Fruit fly (Drosophila melanogaster) whole organism, adult: Measurements from ENCODE around the gene Nmdmc.

Experiments used
- CG11617 ChIP-seq: fragments of 200-800 bp; sonication (Bioruptor generic); optimal IDR thresholded peaks from 2 replicates; lab custom pipeline; 2017; ENCODE audit warnings: mild to moderate bottlenecking, missing biosample characterization, missing genetic modification reagents, missing genetic modification characterization
- CG12768 ChIP-seq: fragments of 200-800 bp; sonication (Bioruptor generic); optimal IDR thresholded peaks from 2 replicates; lab custom pipeline; 2017; ENCODE audit warnings: missing biosample characterization, missing genetic modification characterization, mild to moderate bottlenecking, moderate library complexity, missing genetic modification reagents
- CG14711 ChIP-seq: fragments of 200-800 bp; sonication (Bioruptor generic); optimal IDR thresholded peaks from 2 replicates; lab custom pipeline; 2018; ENCODE audit warnings: missing biosample characterization, mild to moderate bottlenecking, missing genetic modification characterization, moderate library complexity
- CG1620 ChIP-seq: fragments of 200-800 bp; sonication (Bioruptor generic); optimal IDR thresholded peaks from 2 replicates; lab custom pipeline; 2016; ENCODE audit warnings: missing biosample characterization, missing genetic modification characterization
- CG33017 ChIP-seq: fragments of 200-800 bp; sonication (Bioruptor generic); optimal IDR thresholded peaks from 2 replicates; lab custom pipeline; 2018; ENCODE audit warnings: missing biosample characterization, mild to moderate bottlenecking, missing genetic modification characterization, moderate library complexity
- CG5204 ChIP-seq: fragments of 200-800 bp; sonication (Bioruptor generic); optimal IDR thresholded peaks from 2 replicates; lab custom pipeline; 2016; ENCODE audit warnings: missing biosample characterization, missing genetic modification characterization
- CG7045 ChIP-seq: fragments of 200-800 bp; sonication (Bioruptor generic); optimal IDR thresholded peaks from 2 replicates; lab custom pipeline; 2017; ENCODE audit warnings: missing biosample characterization, mild to moderate bottlenecking, missing genetic modification characterization
- CG7101 ChIP-seq: fragments of 200-800 bp; sonication (Bioruptor generic); optimal IDR thresholded peaks from 2 replicates; lab custom pipeline; 2018; ENCODE audit warnings: missing biosample characterization, mild to moderate bottlenecking, missing genetic modification characterization, moderate library complexity
- Clk ChIP-seq: fragments of 200-800 bp; sonication (Bioruptor generic); optimal IDR thresholded peaks from 2 replicates; lab custom pipeline; 2017; ENCODE audit warnings: missing biosample characterization, missing genetic modification characterization
- Crg-1 ChIP-seq: fragments of 200-800 bp; sonication (Bioruptor generic); optimal IDR thresholded peaks from 2 replicates; lab custom pipeline; 2016; ENCODE audit warnings: missing biosample characterization, missing genetic modification characterization
- Hr96 ChIP-seq: fragments of 200-800 bp; sonication (Bioruptor generic); optimal IDR thresholded peaks from 2 replicates; lab custom pipeline; 2016; ENCODE audit warnings: missing biosample characterization, missing genetic modification characterization
- Mnt ChIP-seq: fragments of 200-800 bp; sonication (Bioruptor generic); optimal IDR thresholded peaks from 2 replicates; lab custom pipeline; 2016; ENCODE audit warnings: missing biosample characterization, mild to moderate bottlenecking, missing genetic modification characterization
- bab1 ChIP-seq: fragments of 200-800 bp; sonication (Bioruptor generic); optimal IDR thresholded peaks from 3 replicates; lab custom pipeline; 2019; ENCODE audit warnings: missing biosample characterization, mild to moderate bottlenecking, missing genetic modification characterization, moderate library complexity
- cic ChIP-seq: fragments of 200-800 bp; sonication (Bioruptor generic); optimal IDR thresholded peaks from 2 replicates; lab custom pipeline; 2017; ENCODE audit warnings: missing biosample characterization, mild to moderate bottlenecking, missing genetic modification characterization, moderate library complexity
- cnc ChIP-seq, 2 experiments: fragments of >200 bp; optimal IDR thresholded peaks; 2 replicates each; lab custom pipeline; 2017
- kay ChIP-seq: fragments of 200-800 bp; sonication (Bioruptor generic); peaks from one replicate; lab custom pipeline; 2016; ENCODE audit warnings: missing biosample characterization, missing genetic modification characterization, borderline replicate concordance
- ovo ChIP-seq: fragments of 200-800 bp; sonication (Bioruptor generic); optimal IDR thresholded peaks from 2 replicates; lab custom pipeline; 2016; ENCODE audit warnings: missing biosample characterization, missing genetic modification characterization
- pad ChIP-seq: fragments of 200-800 bp; sonication (Bioruptor generic); optimal IDR thresholded peaks from 3 replicates; lab custom pipeline; 2017; ENCODE audit warnings: missing biosample characterization, missing genetic modification characterization, mild to moderate bottlenecking, moderate library complexity, missing genetic modification reagents
- tj ChIP-seq: fragments of 200-800 bp; sonication (Bioruptor generic); optimal IDR thresholded peaks from 3 replicates; lab custom pipeline; 2017; ENCODE audit warnings: missing biosample characterization, mild to moderate bottlenecking, missing genetic modification characterization, moderate library complexity
- toe ChIP-seq: fragments of 200-800 bp; sonication (Bioruptor generic); optimal IDR thresholded peaks from 2 replicates; lab custom pipeline; 2016; ENCODE audit warnings: missing biosample characterization, missing genetic modification characterization

Nmdmc gene

dm6 chr3R:9046954-9047353 lies 3.4 kb downstream of the Nmdmc start:
- TF ChIP-seq CG14711 (no peak), CG7045 (GFP tag; lab: Kevin White, UChicago) (no peak), Crg-1 (GFP tag; lab: Kevin White, UChicago) (no peak), bab1 (GFP tag; lab: Kevin White, UChicago) (peak; percentile 1), CG5204 (GFP tag; lab: Kevin White, UChicago) (no peak)

- no peak for TF ChIP-seq bab1 (GFP tag; lab: Kevin White, UChicago)
- TF ChIP-seq CG5204 (GFP tag; lab: Kevin White, UChicago): no peak
- no peak for TF ChIP-seq CG33017 (tag; lab: Kevin White, UChicago)
- TF ChIP-seq CG1620 (GFP tag; lab: Kevin White, UChicago): no peak
- no peak for TF ChIP-seq toe (GFP tag; lab: Kevin White, UChicago)
- no peak for TF ChIP-seq Clk (GFP tag; lab: Kevin White, UChicago)
- TF ChIP-seq CG11617: no peak
- no peak for TF ChIP-seq Mnt (GFP tag; lab: Kevin White, UChicago)
- no peak for TF ChIP-seq CG7045 (GFP tag; lab: Kevin White, UChicago)
- no peak for TF ChIP-seq Hr96 (GFP tag; lab: Kevin White, UChicago)
- TF ChIP-seq CG12768: no peak
- TF ChIP-seq tj: no peak
- no peak for TF ChIP-seq cnc (optimal IDR thresholded peaks at IDR 0.05; lab: Kevin White, UChicago)
Observed at dm6 chr3R:9045733-9046132, 4.6 kb downstream of the Nmdmc start.

- TF ChIP-seq Mnt (GFP tag; lab: Kevin White, UChicago) (peak; percentile 31), CG12768 (no peak), CG7045 (GFP tag; lab: Kevin White, UChicago) (no peak), cic (peak; percentile 70), kay (GFP tag; lab: Kevin White, UChicago) (peak; percentile 97)
Observed at dm6 chr3R:9043610-9044009, 6.7 kb downstream of the Nmdmc start.

dm6 chr3R:9039448-9039847 lies 10.9 kb downstream of the Nmdmc start, which contains the start of gene neur:
Gene neur (minus strand): TSS chr3R:9039471.
- TF ChIP-seq bab1 (GFP tag; lab: Kevin White, UChicago) (peak; percentile 69), cic (peak; percentile 46), CG12768 (no peak), toe (GFP tag; lab: Kevin White, UChicago) (no peak), CG7101 (tag; lab: Kevin White, UChicago) (peak; percentile 3), CG11617 (peak; percentile 14), CG14711 (peak; percentile 7), Clk (GFP tag; lab: Kevin White, UChicago) (no peak), Crg-1 (GFP tag; lab: Kevin White, UChicago) (peak; percentile 8), cnc (optimal IDR thresholded peaks at IDR 0.05; lab: Kevin White, UChicago) (no peak), CG5204 (GFP tag; lab: Kevin White, UChicago) (no peak), pad (GFP tag; lab: Kevin White, UChicago) (peak; percentile 50), Mnt (GFP tag; lab: Kevin White, UChicago) (peak; percentile 42), CG7045 (GFP tag; lab: Kevin White, UChicago) (peak; percentile 39), Hr96 (GFP tag; lab: Kevin White, UChicago) (no peak), CG1620 (GFP tag; lab: Kevin White, UChicago) (peak; percentile 51), CG33017 (tag; lab: Kevin White, UChicago) (no peak), tj (peak; percentile 34), ovo (GFP tag; lab: Kevin White, UChicago) (peak; percentile 22), kay (GFP tag; lab: Kevin White, UChicago) (no peak)

dm6 chr3R:9038652-9039051 lies 11.7 kb downstream of the Nmdmc start, which contains the start of gene hyx:
Gene hyx (plus strand): TSS chr3R:9038760.
- no peak for TF ChIP-seq ovo (GFP tag; lab: Kevin White, UChicago)
- peak; percentile 62 for TF ChIP-seq kay (GFP tag; lab: Kevin White, UChicago)
- TF ChIP-seq pad (GFP tag; lab: Kevin White, UChicago): peak; percentile 78
- peak; percentile 41 for TF ChIP-seq CG7101 (tag; lab: Kevin White, UChicago)
- TF ChIP-seq CG5204 (GFP tag; lab: Kevin White, UChicago): no peak
- TF ChIP-seq Crg-1 (GFP tag; lab: Kevin White, UChicago): peak; percentile 53
- TF ChIP-seq CG1620 (GFP tag; lab: Kevin White, UChicago): peak; percentile 32
- no peak for TF ChIP-seq tj
- TF ChIP-seq bab1 (GFP tag; lab: Kevin White, UChicago): peak; percentile 66
- peak; percentile 21 for TF ChIP-seq CG14711
- TF ChIP-seq toe (GFP tag; lab: Kevin White, UChicago): no peak
- TF ChIP-seq CG7045 (GFP tag; lab: Kevin White, UChicago): no peak
- TF ChIP-seq Clk (GFP tag; lab: Kevin White, UChicago): no peak
- peak; percentile 49 for TF ChIP-seq CG11617
- no peak for TF ChIP-seq Hr96 (GFP tag; lab: Kevin White, UChicago)
- TF ChIP-seq CG12768: peak; percentile 31
- no peak for TF ChIP-seq cnc (optimal IDR thresholded peaks at IDR 0.05; lab: Kevin White, UChicago)
- TF ChIP-seq CG33017 (tag; lab: Kevin White, UChicago): peak; percentile 14
- peak; percentile 59 for TF ChIP-seq cic
- peak; percentile 60 for TF ChIP-seq Mnt (GFP tag; lab: Kevin White, UChicago)

- TF ChIP-seq pad (GFP tag; lab: Kevin White, UChicago): no peak
- no peak for TF ChIP-seq CG7045 (GFP tag; lab: Kevin White, UChicago)
- no peak for TF ChIP-seq cic
- no peak for TF ChIP-seq cnc (optimal IDR thresholded peaks at IDR 0.05; lab: Kevin White, UChicago)
- no peak for TF ChIP-seq kay (GFP tag; lab: Kevin White, UChicago)
- TF ChIP-seq CG33017 (tag; lab: Kevin White, UChicago): no peak
- no peak for TF ChIP-seq CG7101 (tag; lab: Kevin White, UChicago)
- no peak for TF ChIP-seq bab1 (GFP tag; lab: Kevin White, UChicago)
- no peak for TF ChIP-seq Mnt (GFP tag; lab: Kevin White, UChicago)
- TF ChIP-seq CG12768: no peak
Observed at dm6 chr3R:9037946-9038345, 12.4 kb downstream of the Nmdmc start.
